Fruit fly (Drosophila melanogaster): ENCODE data around the gene CG34334.

DNA sequence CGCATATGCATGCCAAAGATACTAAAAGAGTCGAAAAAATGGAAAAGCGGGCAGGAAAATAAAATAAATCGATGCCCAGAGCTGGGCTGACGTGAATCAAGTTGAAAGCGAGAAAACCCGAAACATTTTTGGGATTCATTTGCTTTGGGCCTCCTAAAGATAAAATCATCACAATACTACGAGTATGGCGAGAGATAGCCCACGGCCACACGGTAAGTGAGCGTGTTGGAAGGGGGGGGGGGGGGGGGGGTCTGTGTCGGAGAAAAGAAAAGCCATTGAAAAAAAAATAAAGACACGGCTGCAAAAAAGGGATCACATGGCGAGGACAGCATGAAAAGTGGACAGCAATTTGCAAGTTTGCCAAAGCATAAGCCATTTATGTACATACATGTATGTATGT, 14.5 kb upstream of the CG34334 start:
- peak; percentile 82 for TF ChIP-seq Dfd (GFP tag; optimal IDR thresholded peaks at IDR 0.05)
- no peak for TF ChIP-seq pan (optimal IDR thresholded peaks at IDR 0.05)
- no peak for TF ChIP-seq usp (GFP tag; optimal IDR thresholded peaks at IDR 0.05)
- TF ChIP-seq Dif (GFP tag; optimal IDR thresholded peaks at IDR 0.05; ENCODE audit: partially characterized antibody), result no peak
- no peak for TF ChIP-seq N (GFP tag; optimal IDR thresholded peaks at IDR 0.05)
- no peak for TF ChIP-seq Myc (optimal IDR thresholded peaks at IDR 0.05)
- no peak for TF ChIP-seq h (GFP tag; optimal IDR thresholded peaks at IDR 0.05)
- no peak for TF ChIP-seq rgr (GFP tag; optimal IDR thresholded peaks at IDR 0.05)
- TF ChIP-seq dsf (GFP tag; optimal IDR thresholded peaks at IDR 0.05; ENCODE audit: borderline replicate concordance), result no peak
- no peak for TF ChIP-seq Hr78 (GFP tag; optimal IDR thresholded peaks at IDR 0.05)
- no peak for TF ChIP-seq Hr83 (GFP tag; optimal IDR thresholded peaks at IDR 0.05; ENCODE audit: poor library complexity, severe bottlenecking)
- TF ChIP-seq dmrt93B (GFP tag; optimal IDR thresholded peaks at IDR 0.05), result no peak
- no peak for TF ChIP-seq woc (GFP tag; optimal IDR thresholded peaks at IDR 0.05)
- TF ChIP-seq Jra (GFP tag; optimal IDR thresholded peaks at IDR 0.05), result no peak
